Worm (Caenorhabditis elegans) whole organism, L4/young adult: Measurements from ENCODE around the gene ncx-5.

Experiments used
- W03F9.2 ChIP-seq: fragments of 150-350 bp; optimal IDR thresholded peaks from 2 replicates; lab custom pipeline; 2014; ENCODE audit warnings: missing biosample characterization, missing genetic modification characterization
- him-1 ChIP-seq: sonication (generic microtip); optimal IDR thresholded peaks from 2 replicates; lab custom pipeline; 2016; ENCODE audit warnings: missing genotype, missing genetic modification reagents, missing genetic modification characterization, missing compliant biosample characterization

DNA sequence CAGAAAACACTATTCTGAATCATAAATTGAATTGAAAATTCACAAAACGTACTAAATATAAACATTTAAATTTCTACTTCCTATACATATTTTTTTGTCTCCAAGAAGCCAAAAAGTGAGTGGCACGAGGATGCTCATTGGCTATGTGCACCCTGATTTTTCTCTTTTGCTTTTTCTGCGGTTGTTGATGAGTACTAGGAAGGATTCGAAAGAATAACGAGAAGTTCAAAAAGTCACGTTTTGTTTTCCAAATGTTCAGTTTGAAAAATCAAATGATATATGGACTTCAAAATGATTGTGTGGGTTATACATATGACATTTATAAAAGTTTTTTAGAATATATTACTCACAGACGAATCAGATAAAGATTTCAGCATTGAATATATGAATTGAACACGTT is 25.2 kb downstream of the ncx-5 start:
- TF ChIP-seq him-1 (no peak), W03F9.2 (no peak)
